Worm (Caenorhabditis elegans): ENCODE measurements around the gene appg-1.

ce11 chrII:10316119-10316518 lies 9.7 kb upstream of the appg-1 start, which contains the start of gene gcy-5:
- TF ChIP-seq zip-8 (tag; optimal IDR thresholded peaks at IDR 0.05) (no peak), ceh-43 (GFP tag; optimal IDR thresholded peaks at IDR 0.05) (no peak), nhr-76 (tag; optimal IDR thresholded peaks at IDR 0.05) (no peak), snpc-4 (tag; optimal IDR thresholded peaks at IDR 0.05) (no peak), hlh-1 (tag; optimal IDR thresholded peaks at IDR 0.05) (no peak), unc-62 (GFP tag; optimal IDR thresholded peaks at IDR 0.05) (no peak), elt-3 (tag; optimal IDR thresholded peaks at IDR 0.05) (no peak), lin-13 (tag; optimal IDR thresholded peaks at IDR 0.05) (no peak), ceh-39 (tag; optimal IDR thresholded peaks at IDR 0.05) (no peak)

All from whole organism, mixed stage, embryonic.